Fruit fly (Drosophila melanogaster) S2 (cell line): ENCODE results near the gene CG31464.

Experiments
- CG8478 ChIP-seq: fragments of >200 bp; optimal IDR thresholded peaks from 2 replicates; lab custom pipeline; 2018
- CTCF ChIP-seq, 2 experiments: fragments of >200 bp; optimal IDR thresholded peaks; 2 replicates each; lab custom pipeline; 2018

dm6 chr3R:8308515-8308959, 17.5 kb downstream of the CG31464 start, which contains the start of gene tex:
- no peak for TF ChIP-seq CG8478 (lab: Kevin White, UChicago)
- no peak for TF ChIP-seq CTCF (optimal IDR thresholded peaks at IDR 0.05; lab: Kevin White, UChicago)
